Fruit fly (Drosophila melanogaster): ENCODE results near the gene CG13786.

CG13786 gene

DNA sequence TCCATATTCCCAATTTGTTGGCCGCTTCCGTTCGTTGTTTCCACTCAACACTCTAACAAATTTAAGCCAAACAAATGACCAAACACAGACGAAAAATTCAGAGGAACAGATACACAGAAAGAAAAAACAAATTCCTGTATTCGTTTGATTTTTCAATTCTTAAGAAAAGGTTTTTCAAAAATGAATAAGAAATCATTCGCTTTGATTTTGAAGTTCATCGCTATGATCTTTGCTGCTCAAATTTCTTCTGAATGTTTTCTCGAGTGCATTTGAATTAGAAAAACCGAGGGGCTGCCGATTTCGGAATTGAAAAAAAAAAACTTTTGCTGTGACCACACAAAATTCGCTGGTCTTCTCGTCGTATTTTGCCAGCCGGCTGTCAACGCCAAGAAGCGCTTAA is 13.2 kb upstream of the CG13786 start (continued):
- TF ChIP-seq lov (optimal IDR thresholded peaks at IDR 0.05) (no peak), lov (GFP tag; IDR thresholded peaks at IDR 0.05) (no peak), Blimp-1 (GFP tag; optimal IDR thresholded peaks at IDR 0.05) (peak; percentile 67), tap (tag; optimal IDR thresholded peaks at IDR 0.05) (peak; percentile 27), CG4360 (GFP tag; IDR thresholded peaks at IDR 0.05) (no peak), bigmax (GFP tag; optimal IDR thresholded peaks at IDR 0.05) (no peak), bbx (GFP tag; IDR thresholded peaks at IDR 0.05; ENCODE audit: partially characterized antibody) (no peak), CG10959 (GFP tag; IDR thresholded peaks at IDR 0.05) (peak; percentile 17; the same call in 1 of the 2 replicates), fd96Cb (tag; optimal IDR thresholded peaks at IDR 0.05) (peak; percentile 42), CG15601 (tag; optimal IDR thresholded peaks at IDR 0.05) (no peak), br (optimal IDR thresholded peaks at IDR 0.05) (no peak), fd102C (GFP tag; optimal IDR thresholded peaks at IDR 0.05) (no peak), CG6813 (GFP tag; optimal IDR thresholded peaks at IDR 0.05) (no peak), CG1602 (GFP tag; optimal IDR thresholded peaks at IDR 0.05) (no peak), cad (GFP tag; optimal IDR thresholded peaks at IDR 0.05) (no peak), HLH54F (GFP tag; optimal IDR thresholded peaks at IDR 0.05) (no peak), row (GFP tag; IDR thresholded peaks at IDR 0.05) (peak; percentile 66), CHES-1-like (GFP tag; optimal IDR thresholded peaks at IDR 0.05) (no peak), Antp (GFP tag; optimal IDR thresholded peaks at IDR 0.05) (no peak), unpg (GFP tag; optimal IDR thresholded peaks at IDR 0.05) (peak; percentile 39), Myb (GFP tag; optimal IDR thresholded peaks at IDR 0.05) (no peak), wdn (GFP tag; IDR thresholded peaks at IDR 0.05) (no peak), TFAM (GFP tag; optimal IDR thresholded peaks at IDR 0.05) (no peak), ewg (GFP tag; optimal IDR thresholded peaks at IDR 0.05) (no peak), sisA (GFP tag; IDR thresholded peaks at IDR 0.05) (peak; percentile 51), ara (GFP tag; IDR thresholded peaks at IDR 0.05) (peak; percentile 51; the same call in 1 of the 2 replicates), CG31224 (GFP tag; IDR thresholded peaks at IDR 0.05) (no peak), org-1 (GFP tag; optimal IDR thresholded peaks at IDR 0.05) (no peak), Bgb (GFP tag; IDR thresholded peaks at IDR 0.05; ENCODE audit: partially characterized antibody) (no peak), caup (GFP tag; optimal IDR thresholded peaks at IDR 0.05; ENCODE audit: severe bottlenecking) (no peak), Hr39 (optimal IDR thresholded peaks at IDR 0.05) (no peak), gsb-n (tag; optimal IDR thresholded peaks at IDR 0.05) (peak; percentile 4), CG18011 (GFP tag; optimal IDR thresholded peaks at IDR 0.05) (no peak), trem (tag; optimal IDR thresholded peaks at IDR 0.05) (no peak), CG15269 (tag; optimal IDR thresholded peaks at IDR 0.05) (peak; percentile 20), fru (optimal IDR thresholded peaks at IDR 0.05) (no peak), Med (GFP tag) (no peak), HLH3B (GFP tag; IDR thresholded peaks at IDR 0.05) (peak; percentile 44; the same call in 1 of the 2 replicates), CG7745 (tag; optimal IDR thresholded peaks at IDR 0.05) (no peak), shn (GFP tag; optimal IDR thresholded peaks at IDR 0.05) (peak; percentile 7), CG1832 (GFP tag; optimal IDR thresholded peaks at IDR 0.05) (no peak), CG17361 (GFP tag; IDR thresholded peaks at IDR 0.05) (peak; percentile 45; the same call in 2 of the 3 replicates), Rx (GFP tag; IDR thresholded peaks at IDR 0.05) (0 out of 2 replicates have a peak, but pooled peaks have one; percentile 3), Aef1 (GFP tag; IDR thresholded peaks at IDR 0.05) (no peak), Fer3 (tag; optimal IDR thresholded peaks at IDR 0.05) (peak; percentile 29), jing (GFP tag; optimal IDR thresholded peaks at IDR 0.05) (no peak), sd (tag; optimal IDR thresholded peaks at IDR 0.05) (no peak), CG7556 (GFP tag; optimal IDR thresholded peaks at IDR 0.05) (peak; percentile 17), H2.0 (GFP tag; IDR thresholded peaks at IDR 0.05) (no peak), p53 (GFP tag; optimal IDR thresholded peaks at IDR 0.05) (no peak), CG11696 (GFP tag; IDR thresholded peaks at IDR 0.05) (peak; percentile 34; the same call in 1 of the 2 replicates), lab (GFP tag; optimal IDR thresholded peaks at IDR 0.05) (peak; percentile 31)
